Worm (Caenorhabditis elegans): ENCODE measurements around the gene F19B10.5.

DNA sequence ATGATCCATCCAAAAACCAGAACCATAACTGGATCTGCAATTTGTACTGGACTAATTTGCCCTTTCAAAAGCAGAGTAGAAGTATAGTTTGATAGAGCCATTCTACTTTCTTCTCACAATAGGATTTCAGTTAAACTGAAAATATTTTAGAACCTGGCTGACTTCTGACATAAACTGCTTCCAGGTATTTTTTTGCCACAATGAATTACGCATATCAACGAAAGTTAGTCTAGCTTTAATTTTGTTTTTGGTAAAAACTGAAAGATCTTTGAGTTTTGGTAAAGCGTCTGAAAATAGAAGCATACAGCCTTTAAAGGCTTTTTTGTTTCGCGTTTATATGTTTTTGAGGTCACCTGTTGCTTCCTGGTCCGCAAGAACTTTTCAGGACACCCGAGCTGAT lies 35.2 kb downstream of the F19B10.5 start, which contains the start of gene srx-101:
- TF ChIP-seq him-1 (tag; optimal IDR thresholded peaks at IDR 0.05) (no peak), W03F9.2 (tag; optimal IDR thresholded peaks at IDR 0.05) (no peak)

Data from whole organism, L4/young adult.